Worm (Caenorhabditis elegans) whole organism, L2 larva: ENCODE data around the gene prkl-1.
A peak's percentile ranks its signal among the peaks of the same experiment; 100 is the strongest.

Experiments
- C34F6.9 ChIP-seq: fragments of 150-350 bp; optimal IDR thresholded peaks from 2 replicates; lab custom pipeline; 2014; ENCODE audit warnings: missing biosample characterization, missing genetic modification characterization
- R02D3.7 ChIP-seq: fragments of 150-350 bp; optimal IDR thresholded peaks from 2 replicates; lab custom pipeline; 2014; ENCODE audit warnings: missing biosample characterization, missing genetic modification characterization
- ZK546.5 ChIP-seq: sonication (generic microtip); optimal IDR thresholded peaks from 2 replicates; lab custom pipeline; 2017; ENCODE audit warnings: missing biosample characterization, missing genetic modification characterization
- alr-1 ChIP-seq: fragments of 150-350 bp; optimal IDR thresholded peaks from 2 replicates; lab custom pipeline; 2014; ENCODE audit warnings: missing biosample characterization, missing genetic modification characterization
- aly-2 ChIP-seq: fragments of 150-350 bp; optimal IDR thresholded peaks from 2 replicates; lab custom pipeline; 2014; ENCODE audit warnings: missing biosample characterization, missing genetic modification characterization
- ama-1 ChIP-seq: fragments of 150-350 bp; optimal IDR thresholded peaks from 2 replicates; lab custom pipeline; 2018; ENCODE audit warnings: inconsistent platforms
- blmp-1 ChIP-seq: sonication (generic microtip); optimal IDR thresholded peaks from 2 replicates; lab custom pipeline; 2017; ENCODE audit warnings: missing genetic modification characterization, mild to moderate bottlenecking, missing compliant biosample characterization, antibody characterized with exemption, moderate library complexity; ENCODE audit not compliant: insufficient read depth
- crh-2 ChIP-seq: sonication (generic microtip); optimal IDR thresholded peaks from 2 replicates; lab custom pipeline; 2017; ENCODE audit warnings: missing biosample characterization, missing genetic modification characterization
- egl-27 ChIP-seq: sonication (generic microtip); optimal IDR thresholded peaks from 3 replicates; lab custom pipeline; 2017; ENCODE audit warnings: missing biosample characterization, missing genetic modification reagents, missing genetic modification characterization
- fos-1 ChIP-seq: fragments of 150-350 bp; optimal IDR thresholded peaks from 2 replicates; lab custom pipeline; 2014; ENCODE audit warnings: missing biosample characterization, missing genetic modification characterization
- gmeb-1 ChIP-seq: fragments of 150-350 bp; optimal IDR thresholded peaks from 2 replicates; lab custom pipeline; 2014; ENCODE audit warnings: missing biosample characterization, missing genetic modification characterization
- lin-11 ChIP-seq: fragments of 150-350 bp; sonication (generic microtip); optimal IDR thresholded peaks from 2 replicates; lab custom pipeline; 2014; ENCODE audit warnings: missing biosample characterization, missing genetic modification characterization, inconsistent platforms, mixed read lengths
- mbf-1 ChIP-seq: sonication (generic microtip); optimal IDR thresholded peaks from 2 replicates; lab custom pipeline; 2017; ENCODE audit warnings: missing biosample characterization, missing genetic modification characterization
- mdl-1 ChIP-seq, 2 experiments: fragments of 150-350 bp in 1 of 2; sonication (generic microtip) in 1 of 2; optimal IDR thresholded peaks; 2 replicates each; lab custom pipeline; 2017; ENCODE audit warnings: missing biosample characterization in 2 of 2, missing genetic modification characterization in 2 of 2
- nhr-10 ChIP-seq: sonication (generic microtip); optimal IDR thresholded peaks from 2 replicates; lab custom pipeline; 2017; ENCODE audit warnings: missing biosample characterization, missing genetic modification characterization
- nhr-11 ChIP-seq: fragments of 150-350 bp; optimal IDR thresholded peaks from 2 replicates; lab custom pipeline; 2014; ENCODE audit warnings: missing biosample characterization, missing genetic modification characterization
- nhr-129 ChIP-seq: fragments of 150-350 bp; optimal IDR thresholded peaks from 2 replicates; lab custom pipeline; 2014; ENCODE audit warnings: missing biosample characterization, missing genetic modification characterization
- nhr-21 ChIP-seq: fragments of 150-350 bp; optimal IDR thresholded peaks from 2 replicates; lab custom pipeline; 2014; ENCODE audit warnings: missing biosample characterization, missing genetic modification characterization
- nhr-23 ChIP-seq: fragments of 150-350 bp; optimal IDR thresholded peaks from 2 replicates; lab custom pipeline; 2014; ENCODE audit warnings: missing biosample characterization, missing genetic modification reagents, missing genetic modification characterization
- nhr-237 ChIP-seq: fragments of 150-350 bp; optimal IDR thresholded peaks from 2 replicates; lab custom pipeline; 2014; ENCODE audit warnings: missing biosample characterization, missing genetic modification characterization
- nhr-6 ChIP-seq: fragments of 150-350 bp; optimal IDR thresholded peaks from 2 replicates; lab custom pipeline; 2014; ENCODE audit warnings: missing biosample characterization, missing genetic modification characterization
- nhr-77 ChIP-seq: fragments of 150-350 bp; optimal IDR thresholded peaks from 2 replicates; lab custom pipeline; 2014; ENCODE audit warnings: missing biosample characterization, missing genetic modification characterization
- peb-1 ChIP-seq: fragments of 150-350 bp; optimal IDR thresholded peaks from 2 replicates; lab custom pipeline; 2014; ENCODE audit warnings: missing biosample characterization, missing genetic modification characterization
- sma-3 ChIP-seq: sonication (generic microtip); optimal IDR thresholded peaks from 2 replicates; lab custom pipeline; 2016; ENCODE audit warnings: missing genetic modification reagents, missing genetic modification characterization, missing compliant biosample characterization
- sma-9 ChIP-seq, 2 experiments: fragments of 150-350 bp in 1 of 2; sonication (generic microtip) in 1 of 2; optimal IDR thresholded peaks; 2 replicates each; lab custom pipeline; 2014 to 2016; ENCODE audit warnings: missing genetic modification characterization in 2 of 2, mild to moderate bottlenecking in 1 of 2, missing biosample characterization in 1 of 2, missing compliant biosample characterization in 1 of 2, missing genetic modification reagents in 1 of 2, moderate library complexity in 1 of 2
- snpc-4 ChIP-seq: fragments of 150-350 bp; optimal IDR thresholded peaks from 2 replicates; lab custom pipeline; 2014; ENCODE audit warnings: missing biosample characterization, missing genetic modification characterization
- unc-39 ChIP-seq: fragments of 150-350 bp; optimal IDR thresholded peaks from 2 replicates; lab custom pipeline; 2014; ENCODE audit warnings: missing biosample characterization, missing genetic modification characterization
- unc-55 ChIP-seq: fragments of 150-350 bp; sonication (generic microtip); optimal IDR thresholded peaks from 3 replicates; lab custom pipeline; 2014; ENCODE audit warnings: missing biosample characterization, missing genetic modification reagents, missing genetic modification characterization
- ztf-1 ChIP-seq: fragments of 200-800 bp; sonication (Bioruptor generic); conservative IDR thresholded peaks from 2 replicates; pipeline ENCODE4 v1.3.6; 2022; ENCODE audit warnings: missing genetic modification characterization, missing compliant biosample characterization

The prkl-1 gene

ce11 chrIV:6986835-6987234, at the start of gene prkl-1:
prkl-1 (minus strand) TSS chrIV:6986935.
- TF ChIP-seq blmp-1 (tag; lab: Kevin White, UChicago) = no peak
- no peak for TF ChIP-seq aly-2 (tag; lab: Kevin White, UChicago)
- TF ChIP-seq sma-3 (GFP tag; lab: Kevin White, UChicago) = no peak
- no peak for TF ChIP-seq ztf-1 (GFP tag; lab: Robert Waterston, UW)
- no peak for TF ChIP-seq R02D3.7 (tag; lab: Kevin White, UChicago)
- TF ChIP-seq nhr-11 = no peak
- no peak for TF ChIP-seq crh-2
- no peak for TF ChIP-seq mbf-1 (tag; lab: Kevin White, UChicago)
- TF ChIP-seq ama-1 = no peak
- no peak for TF ChIP-seq nhr-237
- TF ChIP-seq C34F6.9 (tag; lab: Kevin White, UChicago) = no peak

ce11 chrIV:7035823-7036222, 49.1 kb upstream of the prkl-1 start, which contains the start of gene C06G3.3:
C06G3.3 (plus strand) TSS chrIV:7036123.
- TF ChIP-seq nhr-129 (tag; lab: Kevin White, UChicago) (peak; percentile 3), mbf-1 (tag; lab: Kevin White, UChicago) (no peak)

- no peak for TF ChIP-seq nhr-129 (tag; lab: Kevin White, UChicago)
- TF ChIP-seq peb-1 = no peak
- TF ChIP-seq lin-11 (tag; lab: Kevin White, UChicago) = no peak
- TF ChIP-seq C34F6.9 (tag; lab: Kevin White, UChicago) = no peak
- no peak for TF ChIP-seq egl-27
- TF ChIP-seq nhr-23 (tag; lab: Kevin White, UChicago) = no peak
- no peak for TF ChIP-seq nhr-10 (tag; lab: Kevin White, UChicago)
- no peak for TF ChIP-seq unc-39 (tag; lab: Kevin White, UChicago)
- TF ChIP-seq nhr-77 = no peak
- TF ChIP-seq snpc-4 = no peak
Observed at ce11 chrIV:7032459-7032858, 45.7 kb upstream of the prkl-1 start, which contains the start of gene C06G3.8. C06G3.8 (minus strand) TSS chrIV:7032559.

- no peak for TF ChIP-seq alr-1 (tag; lab: Kevin White, UChicago)
- peak; percentile 31 for TF ChIP-seq unc-55 (GFP tag; lab: Kevin White, UChicago)
Observed at ce11 chrIV:7031019-7031418, 44.3 kb upstream of the prkl-1 start.

ce11 chrIV:7025835-7026234, 39.1 kb upstream of the prkl-1 start:
- TF ChIP-seq mdl-1 (tag; optimal IDR thresholded peaks at IDR 0.05; lab: Kevin White, UChicago) (no peak), fos-1 (tag; lab: Kevin White, UChicago) (peak; percentile 91), sma-9 (GFP tag; optimal IDR thresholded peaks at IDR 0.05; lab: Kevin White, UChicago) (peak; percentile 7), sma-9 (tag; optimal IDR thresholded peaks at IDR 0.05; lab: Kevin White, UChicago) (no peak), crh-2 (peak; percentile 17), gmeb-1 (no peak), ZK546.5 (tag; lab: Kevin White, UChicago) (no peak)

ce11 chrIV:7024829-7025228, 38.1 kb upstream of the prkl-1 start:
- peak; percentile 49 for TF ChIP-seq fos-1 (tag; lab: Kevin White, UChicago)
- no peak for TF ChIP-seq nhr-23 (tag; lab: Kevin White, UChicago)

ce11 chrIV:7023858-7024257, 37.1 kb upstream of the prkl-1 start, which contains the start of gene adah-1:
adah-1 (plus strand) TSS chrIV:7024211.
- peak; percentile 57 for TF ChIP-seq nhr-129 (tag; lab: Kevin White, UChicago)
- TF ChIP-seq fos-1 (tag; lab: Kevin White, UChicago) = peak; percentile 37
- no peak for TF ChIP-seq nhr-21 (tag; lab: Kevin White, UChicago)
- peak; percentile 4 for TF ChIP-seq C34F6.9 (tag; lab: Kevin White, UChicago)
- no peak for TF ChIP-seq nhr-6 (tag; lab: Kevin White, UChicago)
